Fruit fly (Drosophila melanogaster): ENCODE measurements around the gene Rab27.

Rab27 gene

DNA sequence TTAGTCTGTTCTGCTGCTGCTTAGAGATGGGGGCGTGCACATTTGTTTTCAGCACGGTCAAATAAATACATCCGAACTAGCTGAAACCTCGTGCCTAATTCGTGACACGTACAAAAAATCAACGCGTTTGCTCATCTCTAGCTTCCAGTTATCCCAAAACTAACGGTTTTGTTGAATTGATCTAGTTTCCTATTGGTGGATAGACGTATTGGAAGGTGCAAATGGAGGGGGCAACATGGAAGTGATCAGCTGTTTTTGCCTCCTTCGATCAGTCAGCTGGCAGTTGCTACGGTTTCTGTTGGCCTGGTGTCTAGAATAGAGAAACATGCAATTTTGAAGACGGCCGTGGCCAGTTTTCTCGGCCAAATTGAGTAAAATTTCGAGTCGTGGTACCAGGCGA lies 40.8 kb upstream of the Rab27 start (continued):
- TF ChIP-seq CG9609 (GFP tag; optimal IDR thresholded peaks at IDR 0.05) (no peak), nerfin-1 (tag; optimal IDR thresholded peaks at IDR 0.05) (no peak), ems (GFP tag; optimal IDR thresholded peaks at IDR 0.05) (peak; percentile 29), sna (GFP tag; IDR thresholded peaks at IDR 0.05; ENCODE audit: partially characterized antibody) (peak; percentile 96), Side (GFP tag; optimal IDR thresholded peaks at IDR 0.05) (peak; percentile 3), CG7745 (tag; optimal IDR thresholded peaks at IDR 0.05) (no peak), CG12155 (GFP tag; optimal IDR thresholded peaks at IDR 0.05) (peak; percentile 31), CG4424 (GFP tag; optimal IDR thresholded peaks at IDR 0.05) (peak; percentile 23), Opbp (GFP tag; IDR thresholded peaks at IDR 0.05; ENCODE audit: partially characterized antibody) (peak; percentile 93; the same call in 2 of the 3 replicates), gsb-n (tag; optimal IDR thresholded peaks at IDR 0.05) (peak; percentile 26), CG42726 (GFP tag; IDR thresholded peaks at IDR 0.05; ENCODE audit: partially characterized antibody) (peak; percentile 83), odd (GFP tag; optimal IDR thresholded peaks at IDR 0.05) (no peak), crol (GFP tag; IDR thresholded peaks at IDR 0.05) (peak; percentile 40; the same call in 1 of the 2 replicates), bowl (GFP tag; IDR thresholded peaks at IDR 0.05) (no peak), jing (GFP tag; optimal IDR thresholded peaks at IDR 0.05) (no peak), CG13894 (tag; optimal IDR thresholded peaks at IDR 0.05) (peak; percentile 73), Ets65A (GFP tag) (peak; percentile 86), CG8281 (tag; optimal IDR thresholded peaks at IDR 0.05) (no peak), pita (GFP tag; optimal IDR thresholded peaks at IDR 0.05) (no peak), CG14441 (GFP tag; IDR thresholded peaks at IDR 0.05) (no peak), trem (tag; optimal IDR thresholded peaks at IDR 0.05) (no peak), Dfd (GFP tag; optimal IDR thresholded peaks at IDR 0.05) (no peak), lmd (GFP tag; IDR thresholded peaks at IDR 0.05) (peak; percentile 53; the same call in 1 of the 2 replicates), CG2120 (GFP tag; optimal IDR thresholded peaks at IDR 0.05) (peak; percentile 62), maf-S (GFP tag; optimal IDR thresholded peaks at IDR 0.05) (no peak), Dip3 (GFP tag; optimal IDR thresholded peaks at IDR 0.05) (no peak), seq (GFP tag; IDR thresholded peaks at IDR 0.05) (no peak), Gug (GFP tag; IDR thresholded peaks at IDR 0.05) (peak; percentile 47; the same call in 2 of the 4 replicates), CG17186 (GFP tag; optimal IDR thresholded peaks at IDR 0.05) (no peak), CG4282 (GFP tag; optimal IDR thresholded peaks at IDR 0.05) (peak; percentile 3), stc (GFP tag; IDR thresholded peaks at IDR 0.05) (0 out of 2 replicates have a peak, but pooled peaks have one; percentile 7), CG2875 (GFP tag; optimal IDR thresholded peaks at IDR 0.05) (peak; percentile 14), Scr (GFP tag; IDR thresholded peaks at IDR 0.05; ENCODE audit: partially characterized antibody) (peak; percentile 93), CG9817 (tag; optimal IDR thresholded peaks at IDR 0.05) (peak; percentile 31), CoRest (tag; optimal IDR thresholded peaks at IDR 0.05) (peak; percentile 21), CG1602 (GFP tag; optimal IDR thresholded peaks at IDR 0.05) (no peak), pnt (GFP tag; optimal IDR thresholded peaks at IDR 0.05) (no peak), caup (GFP tag; optimal IDR thresholded peaks at IDR 0.05; ENCODE audit: severe bottlenecking) (peak; percentile 36), NfI (GFP tag; optimal IDR thresholded peaks at IDR 0.05) (peak; percentile 14), CG3847 (GFP tag; IDR thresholded peaks at IDR 0.05) (no peak), CG8089 (GFP tag; optimal IDR thresholded peaks at IDR 0.05) (no peak), CG4328 (GFP tag; optimal IDR thresholded peaks at IDR 0.05) (peak; percentile 28), sr (GFP tag; IDR thresholded peaks at IDR 0.05) (no peak), lilli (GFP tag; optimal IDR thresholded peaks at IDR 0.05) (peak; percentile 64)

Data from whole organism, embryonic.